Fruit fly (Drosophila melanogaster) whole organism, embryonic: ENCODE measurements around the gene CG33293.

Experiments
- Abd-B ChIP-seq: fragments of 200-800 bp; sonication (Bioruptor generic); optimal IDR thresholded peaks from 2 replicates; lab custom pipeline; 2018; ENCODE audit warnings: missing biosample characterization, mild to moderate bottlenecking, missing genetic modification characterization, moderate library complexity
- Aef1 ChIP-seq: fragments of 200-800 bp; sonication (Bioruptor generic); IDR thresholded peaks from 3 replicates; pipeline ENCODE4 v1.3.6; 2022; ENCODE audit warnings: missing biosample characterization, missing genetic modification characterization
- Atf3 ChIP-seq: fragments of 200-800 bp; sonication (Bioruptor generic); optimal IDR thresholded peaks from 3 replicates; lab custom pipeline; 2016; ENCODE audit warnings: missing biosample characterization, missing genetic modification characterization
- B-H1 ChIP-seq: fragments of 200-800 bp; sonication (Bioruptor generic); IDR thresholded peaks from 3 replicates; pipeline ENCODE4 v1.3.6; 2022; ENCODE audit warnings: missing biosample characterization, missing genetic modification characterization
- C15 ChIP-seq: fragments of 200-800 bp; sonication (Bioruptor generic); IDR thresholded peaks from 3 replicates; pipeline ENCODE4 v1.3.6; 2022; ENCODE audit warnings: missing biosample characterization, missing genetic modification characterization
- CG10366 ChIP-seq: fragments of 200-800 bp; sonication (Bioruptor generic); IDR thresholded peaks from 2 replicates; pipeline ENCODE4 v1.3.6; 2022; ENCODE audit warnings: missing biosample characterization, missing genetic modification characterization
- CG10543 ChIP-seq: fragments of 200-800 bp; sonication (Bioruptor generic); optimal IDR thresholded peaks from 3 replicates; lab custom pipeline; 2017; ENCODE audit warnings: missing biosample characterization, mild to moderate bottlenecking, missing genetic modification characterization, moderate library complexity
- CG11456 ChIP-seq: fragments of 200-800 bp; sonication (Bioruptor generic); IDR thresholded peaks from 3 replicates; pipeline ENCODE4 v1.3.6; 2022; ENCODE audit warnings: missing biosample characterization, missing genetic modification characterization
- CG11695 ChIP-seq: fragments of 200-800 bp; sonication (Bioruptor generic); IDR thresholded peaks from 3 replicates; pipeline ENCODE4 v1.3.6; 2022; ENCODE audit warnings: missing biosample characterization, missing genetic modification characterization
- CG12071 ChIP-seq: fragments of 200-800 bp; sonication (Bioruptor generic); optimal IDR thresholded peaks from 3 replicates; lab custom pipeline; 2018; ENCODE audit warnings: missing biosample characterization, mild to moderate bottlenecking, missing genetic modification characterization
- CG12659 ChIP-seq: fragments of 200-800 bp; sonication (Bioruptor generic); optimal IDR thresholded peaks from 3 replicates; lab custom pipeline; 2017; ENCODE audit warnings: mild to moderate bottlenecking, missing biosample characterization, missing genetic modification reagents, missing genetic modification characterization
- CG13296 ChIP-seq: fragments of 200-800 bp; sonication (Bioruptor generic); optimal IDR thresholded peaks from 3 replicates; lab custom pipeline; 2018; ENCODE audit warnings: missing biosample characterization, mild to moderate bottlenecking, missing genetic modification characterization
- CG13424 ChIP-seq: fragments of 200-800 bp; sonication (Bioruptor generic); optimal IDR thresholded peaks from 2 replicates; lab custom pipeline; 2019; ENCODE audit warnings: missing biosample characterization, mild to moderate bottlenecking, missing genetic modification characterization, moderate library complexity
- CG14441 ChIP-seq: fragments of 200-800 bp; sonication (Bioruptor generic); IDR thresholded peaks from 2 replicates; pipeline ENCODE4 v1.3.6; 2022; ENCODE audit warnings: missing biosample characterization, missing genetic modification characterization
- CG14860 ChIP-seq: fragments of 200-800 bp; sonication (Bioruptor generic); IDR thresholded peaks from 3 replicates; pipeline ENCODE4 v1.3.6; 2022; ENCODE audit warnings: missing biosample characterization, missing genetic modification characterization; ENCODE audit not compliant: partially characterized antibody
- CG15479 ChIP-seq: fragments of 200-800 bp; sonication (Bioruptor generic); optimal IDR thresholded peaks from 3 replicates; lab custom pipeline; 2019; ENCODE audit warnings: missing biosample characterization, mild to moderate bottlenecking, missing genetic modification characterization, moderate library complexity
- CG16815 ChIP-seq: fragments of 200-800 bp; sonication (Bioruptor generic); optimal IDR thresholded peaks from 3 replicates; lab custom pipeline; 2017; ENCODE audit warnings: missing biosample characterization, mild to moderate bottlenecking, missing genetic modification characterization
- CG17361 ChIP-seq: fragments of 200-800 bp; sonication (Bioruptor generic); IDR thresholded peaks from 3 replicates; pipeline ENCODE4 v1.3.6; 2022; ENCODE audit warnings: missing biosample characterization, missing genetic modification characterization
- CG31441 ChIP-seq: fragments of 200-800 bp; sonication (Bioruptor generic); IDR thresholded peaks from 2 replicates; pipeline ENCODE4 v1.3.6; 2022; ENCODE audit warnings: missing biosample characterization, missing genetic modification characterization
- CG33557 ChIP-seq: fragments of 200-800 bp; sonication (Bioruptor generic); optimal IDR thresholded peaks from 2 replicates; lab custom pipeline; 2019; ENCODE audit warnings: missing biosample characterization, mild to moderate bottlenecking, missing genetic modification characterization, moderate library complexity
- CG4360 ChIP-seq: fragments of 200-800 bp; sonication (Bioruptor generic); IDR thresholded peaks from 2 replicates; pipeline ENCODE4 v1.3.6; 2022; ENCODE audit warnings: missing biosample characterization, missing genetic modification characterization
- CG6813 ChIP-seq: fragments of 200-800 bp; sonication (Bioruptor generic); optimal IDR thresholded peaks from 2 replicates; lab custom pipeline; 2017; ENCODE audit warnings: missing biosample characterization, missing genetic modification characterization, mild to moderate bottlenecking, moderate library complexity, missing genetic modification reagents
- CG8924 ChIP-seq: fragments of 200-800 bp; optimal IDR thresholded peaks from 3 replicates; lab custom pipeline; 2019; ENCODE audit warnings: missing biosample characterization, mild to moderate bottlenecking, missing genetic modification characterization, moderate library complexity
- CG9215 ChIP-seq: fragments of 200-800 bp; sonication (Bioruptor generic); IDR thresholded peaks from 2 replicates; pipeline ENCODE4 v1.3.6; 2022; ENCODE audit warnings: missing biosample characterization, missing genetic modification characterization
- CHES-1-like ChIP-seq: fragments of 200-800 bp; sonication (Bioruptor generic); optimal IDR thresholded peaks from 2 replicates; lab custom pipeline; 2016; ENCODE audit warnings: missing biosample characterization, missing genetic modification characterization
- D19A ChIP-seq: fragments of 200-800 bp; optimal IDR thresholded peaks from 3 replicates; lab custom pipeline; 2019; ENCODE audit warnings: missing biosample characterization, mild to moderate bottlenecking, missing genetic modification characterization, moderate library complexity
- Hey ChIP-seq: fragments of 200-800 bp; sonication (Bioruptor generic); optimal IDR thresholded peaks from 3 replicates; lab custom pipeline; 2018; ENCODE audit warnings: missing biosample characterization, mild to moderate bottlenecking, missing genetic modification characterization
- MESR4 ChIP-seq: fragments of 200-800 bp; sonication (Bioruptor generic); optimal IDR thresholded peaks from 2 replicates; lab custom pipeline; 2018; ENCODE audit warnings: missing biosample characterization, mild to moderate bottlenecking, missing genetic modification characterization, moderate library complexity
- Optix ChIP-seq: fragments of 200-800 bp; sonication (Bioruptor generic); IDR thresholded peaks from 3 replicates; pipeline ENCODE4 v1.3.6; 2022; ENCODE audit warnings: missing biosample characterization, missing genetic modification characterization
- Pdp1 ChIP-seq, 2 experiments: fragments of 200-800 bp; sonication (Bioruptor generic); optimal IDR thresholded peaks; 3 replicates each; lab custom pipeline; 2016; ENCODE audit warnings: missing biosample characterization in 2 of 2, missing genetic modification characterization in 2 of 2, mild to moderate bottlenecking in 1 of 2, moderate library complexity in 1 of 2
- abd-A ChIP-seq: fragments of 200-800 bp; sonication (Bioruptor generic); optimal IDR thresholded peaks from 3 replicates; lab custom pipeline; 2019; ENCODE audit warnings: missing biosample characterization, mild to moderate bottlenecking, missing genetic modification characterization, moderate library complexity
- ase ChIP-seq: fragments of 200-800 bp; sonication (Bioruptor generic); IDR thresholded peaks from 3 replicates; pipeline ENCODE4 v1.3.6; 2022; ENCODE audit warnings: missing biosample characterization, missing genetic modification characterization
- bbx ChIP-seq: fragments of 200-800 bp; sonication (Bioruptor generic); IDR thresholded peaks from 2 replicates; pipeline ENCODE4 v1.3.6; 2022; ENCODE audit warnings: missing biosample characterization, missing genetic modification characterization; ENCODE audit not compliant: partially characterized antibody
- chn ChIP-seq: fragments of 200-800 bp; sonication (Bioruptor generic); optimal IDR thresholded peaks from 2 replicates; lab custom pipeline; 2016; ENCODE audit warnings: missing biosample characterization, missing genetic modification characterization
- croc ChIP-seq: fragments of 200-800 bp; sonication (Bioruptor generic); conservative IDR thresholded peaks from 3 replicates; pipeline ENCODE4 v1.3.6; 2022; ENCODE audit warnings: missing biosample characterization, missing genetic modification characterization
- dan ChIP-seq: fragments of 200-800 bp; sonication (Bioruptor generic); IDR thresholded peaks from 2 replicates; pipeline ENCODE4 v1.3.6; 2022; ENCODE audit warnings: missing biosample characterization, missing genetic modification characterization
- eve ChIP-seq, 2 experiments: fragments of >200 bp; optimal IDR thresholded peaks; 2 replicates each; lab custom pipeline; 2017; ENCODE audit warnings: missing biosample characterization in 2 of 2, missing genetic modification characterization in 2 of 2
- ftz-f1 ChIP-seq: fragments of 200-800 bp; sonication (Bioruptor generic); optimal IDR thresholded peaks from 2 replicates; lab custom pipeline; 2016; ENCODE audit warnings: missing biosample characterization, missing genetic modification characterization
- grau ChIP-seq: fragments of 200-800 bp; optimal IDR thresholded peaks from 3 replicates; lab custom pipeline; 2019; ENCODE audit warnings: missing biosample characterization, mild to moderate bottlenecking, missing genetic modification characterization, moderate library complexity
- gro ChIP-seq: fragments of 200-800 bp; sonication (Bioruptor generic); optimal IDR thresholded peaks from 2 replicates; lab custom pipeline; 2016; ENCODE audit warnings: missing biosample characterization, missing genetic modification characterization
- ind ChIP-seq: fragments of 200-800 bp; sonication (Bioruptor generic); optimal IDR thresholded peaks from 3 replicates; lab custom pipeline; 2016; ENCODE audit warnings: missing biosample characterization, missing genetic modification characterization
- lov ChIP-seq, 2 experiments: fragments of 200-800 bp in 1 of 2; fragments of >200 bp in 1 of 2; sonication (Bioruptor generic) in 1 of 2; IDR thresholded peaks in 1 of 2; optimal IDR thresholded peaks in 1 of 2; 2 replicates in 1 of 2; 3 replicates in 1 of 2; pipeline versions ENCODE4 v1.3.6 to Lab custom; 2017 to 2022; ENCODE audit warnings: missing biosample characterization in 1 of 2, missing genetic modification characterization in 1 of 2
- mirr ChIP-seq: fragments of 200-800 bp; sonication (Bioruptor generic); optimal IDR thresholded peaks from 3 replicates; lab custom pipeline; 2018; ENCODE audit warnings: missing biosample characterization, mild to moderate bottlenecking, missing genetic modification characterization
- pho ChIP-seq: fragments of 200-800 bp; sonication (Bioruptor generic); optimal IDR thresholded peaks from 2 replicates; lab custom pipeline; 2016; ENCODE audit warnings: missing biosample characterization, missing genetic modification characterization
- pnt ChIP-seq: fragments of 200-800 bp; sonication (Bioruptor generic); optimal IDR thresholded peaks from 3 replicates; lab custom pipeline; 2016; ENCODE audit warnings: missing biosample characterization, missing genetic modification characterization
- run ChIP-seq: fragments of 200-800 bp; sonication (Bioruptor generic); optimal IDR thresholded peaks from 3 replicates; lab custom pipeline; 2018; ENCODE audit warnings: missing biosample characterization, mild to moderate bottlenecking, missing genetic modification characterization
- schlank ChIP-seq: fragments of 200-800 bp; sonication (Bioruptor generic); optimal IDR thresholded peaks from 2 replicates; lab custom pipeline; 2018; ENCODE audit warnings: missing biosample characterization, mild to moderate bottlenecking, missing genetic modification characterization
- seq ChIP-seq: fragments of 200-800 bp; sonication (Bioruptor generic); IDR thresholded peaks from 2 replicates; pipeline ENCODE4 v1.3.6; 2022; ENCODE audit warnings: missing biosample characterization, missing genetic modification characterization
- sima ChIP-seq: fragments of 200-800 bp; sonication (Bioruptor generic); optimal IDR thresholded peaks from 2 replicates; lab custom pipeline; 2016; ENCODE audit warnings: missing biosample characterization, missing genetic modification characterization
- sqz ChIP-seq: fragments of 200-800 bp; sonication (Bioruptor generic); optimal IDR thresholded peaks from 3 replicates; lab custom pipeline; 2018; ENCODE audit warnings: missing biosample characterization, mild to moderate bottlenecking, missing genetic modification characterization
- toy ChIP-seq: fragments of 200-800 bp; sonication (Bioruptor generic); IDR thresholded peaks from 2 replicates; pipeline ENCODE4 v1.3.6; 2022; ENCODE audit warnings: missing biosample characterization, missing genetic modification characterization
- zen2 ChIP-seq: fragments of 200-800 bp; sonication (Bioruptor generic); IDR thresholded peaks from 3 replicates; pipeline ENCODE4 v1.3.6; 2022; ENCODE audit warnings: missing biosample characterization, missing genetic modification characterization; ENCODE audit not compliant: partially characterized antibody

The CG33293 gene

DNA sequence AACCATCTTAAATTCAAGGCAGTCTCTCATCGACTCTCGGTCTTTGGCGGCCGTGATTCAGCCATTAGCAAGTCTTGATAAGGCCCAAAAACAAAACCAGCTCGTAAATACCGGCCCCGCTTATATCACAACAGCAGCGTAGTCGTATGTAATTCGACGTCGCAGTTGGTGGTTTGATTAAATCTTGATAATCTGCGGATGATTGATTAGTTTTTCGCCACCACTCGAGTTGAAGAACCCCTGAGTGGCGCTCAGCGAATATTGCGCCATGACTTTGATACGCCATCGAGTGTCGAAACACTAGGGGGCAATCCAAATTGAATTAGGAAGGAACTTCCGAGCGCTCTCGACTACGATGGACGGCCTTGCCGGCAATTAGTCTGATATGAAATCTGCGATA is 38.1 kb upstream of the CG33293 start (continued):
- TF ChIP-seq CG12659 (GFP tag; lab: Kevin White, UChicago) (no peak), croc (GFP tag; lab: Robert Waterston, UW) (no peak), gro (peak; percentile 82), CG17361 (no peak), CG13296 (GFP tag; lab: Kevin White, UChicago) (no peak), lov (optimal IDR thresholded peaks at IDR 0.05; lab: Kevin White, UChicago) (no peak), lov (GFP tag; IDR thresholded peaks at IDR 0.05; lab: Robert Waterston, UW) (no peak), chn (no peak), Pdp1 (GFP tag; optimal IDR thresholded peaks at IDR 0.05; lab: Kevin White, UChicago) (peak in 1 of 2 experiments; percentile 68), CG4360 (GFP tag; lab: Robert Waterston, UW) (no peak), D19A (tag; lab: Kevin White, UChicago) (no peak), CG6813 (no peak), CHES-1-like (GFP tag; lab: Kevin White, UChicago) (no peak), ase (GFP tag; lab: Robert Waterston, UW) (no peak), C15 (GFP tag; lab: Robert Waterston, UW) (no peak), seq (GFP tag; lab: Robert Waterston, UW) (no peak), Atf3 (GFP tag; lab: Kevin White, UChicago) (no peak), CG13424 (no peak), eve (GFP tag; optimal IDR thresholded peaks at IDR 0.05; lab: Kevin White, UChicago) (no peak), pho (GFP tag; lab: Kevin White, UChicago) (no peak), CG8924 (no peak), ftz-f1 (GFP tag; lab: Kevin White, UChicago) (peak; percentile 44), pnt (GFP tag; lab: Kevin White, UChicago) (no peak), schlank (no peak), sqz (GFP tag; lab: Kevin White, UChicago) (no peak), B-H1 (GFP tag; lab: Robert Waterston, UW) (no peak), bbx (no peak), ind (no peak), abd-A (tag; lab: Kevin White, UChicago) (no peak), CG15479 (GFP tag; lab: Kevin White, UChicago) (no peak), grau (tag; lab: Kevin White, UChicago) (no peak), CG11456 (GFP tag; lab: Robert Waterston, UW) (no peak), CG12071 (GFP tag; lab: Kevin White, UChicago) (no peak), MESR4 (GFP tag; lab: Kevin White, UChicago) (no peak), Abd-B (GFP tag; lab: Kevin White, UChicago) (no peak), CG14860 (GFP tag; lab: Robert Waterston, UW) (no peak), CG14441 (GFP tag; lab: Robert Waterston, UW) (no peak), sima (GFP tag; lab: Kevin White, UChicago) (no peak), CG11695 (GFP tag; lab: Robert Waterston, UW) (no peak), CG9215 (GFP tag; lab: Robert Waterston, UW) (no peak), Aef1 (GFP tag; lab: Robert Waterston, UW) (no peak), toy (GFP tag; lab: Robert Waterston, UW) (no peak), CG10366 (no peak), mirr (peak; percentile 57), CG16815 (GFP tag; lab: Kevin White, UChicago) (no peak), Hey (peak; percentile 27), zen2 (GFP tag; lab: Robert Waterston, UW) (no peak), CG10543 (GFP tag; lab: Kevin White, UChicago) (no peak), CG31441 (GFP tag; lab: Robert Waterston, UW) (no peak), run (tag; lab: Kevin White, UChicago) (no peak), Optix (GFP tag; lab: Robert Waterston, UW) (no peak), dan (no peak), CG33557 (GFP tag; lab: Kevin White, UChicago) (no peak)
